Fruit fly (Drosophila melanogaster) whole organism: ENCODE results near the gene Pfdn4.

Source experiments
- CG8478 ChIP-seq: fragments of >200 bp; optimal IDR thresholded peaks from 2 replicates; lab custom pipeline; 2018; ENCODE audit warnings: inconsistent platforms
- Dll ChIP-seq: fragments of >200 bp; optimal IDR thresholded peaks from 2 replicates; lab custom pipeline; 2017
- EcR ChIP-seq, 2 experiments: fragments of >200 bp; optimal IDR thresholded peaks; 2 replicates each; lab custom pipeline; 2017; ENCODE audit warnings: missing biosample characterization in 2 of 2, missing genetic modification characterization in 2 of 2, missing genetic modification reagents in 2 of 2
- pan ChIP-seq: fragments of >200 bp; optimal IDR thresholded peaks from 2 replicates; lab custom pipeline; 2017
- psq ChIP-seq: fragments of >200 bp; optimal IDR thresholded peaks from 2 replicates; lab custom pipeline; 2017
- usp ChIP-seq: fragments of >200 bp; optimal IDR thresholded peaks from 2 replicates; lab custom pipeline; 2017; ENCODE audit warnings: missing biosample characterization, missing genetic modification characterization, mixed read lengths

Pfdn4 gene

DNA sequence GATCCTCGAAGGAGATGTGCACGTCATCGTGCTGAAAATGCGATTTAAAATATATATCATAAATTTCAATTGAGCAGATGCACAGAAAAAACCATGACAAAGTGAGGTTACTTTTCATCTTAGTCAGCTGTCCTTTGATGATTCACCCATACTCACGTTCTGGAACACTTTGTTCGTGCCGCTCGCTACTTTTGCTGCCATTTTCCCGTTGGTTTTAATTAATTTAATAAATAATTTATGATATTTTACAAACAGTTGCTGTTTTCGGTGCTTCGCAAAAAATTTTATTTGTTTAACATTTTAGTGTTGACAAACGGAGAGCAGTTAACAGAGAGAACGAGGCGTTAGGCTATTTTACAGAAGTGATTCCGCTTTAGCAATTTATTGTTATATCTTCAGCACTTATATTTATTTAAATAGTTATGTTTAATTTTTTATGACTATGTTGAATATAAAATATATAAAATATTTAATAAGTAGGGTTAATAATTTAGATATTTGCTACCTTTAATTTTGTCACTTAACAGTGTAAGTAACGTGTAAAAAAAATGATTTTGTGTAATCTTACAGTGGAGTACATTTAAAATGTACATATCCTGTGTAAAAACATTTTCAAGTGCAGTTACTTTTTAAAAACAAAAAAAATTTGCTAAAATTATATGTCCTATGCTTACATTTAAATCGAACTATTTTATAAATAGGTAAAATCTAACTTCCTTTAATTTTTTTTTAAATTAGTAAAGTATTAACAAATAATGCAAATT is at the start of gene Pfdn4:
Gene Pfdn4 (minus strand): TSS at position 265 of the 764 bp plus-strand sequence.
- TF ChIP-seq EcR (GFP tag; optimal IDR thresholded peaks at IDR 0.05; lab: Kevin White, UChicago) (no peak), pan (lab: Kevin White, UChicago) (no peak), CG8478 (lab: Kevin White, UChicago) (no peak), Dll (lab: Kevin White, UChicago) (no peak), usp (GFP tag; lab: Kevin White, UChicago) (no peak), psq (lab: Kevin White, UChicago) (no peak)

dm6 chr3L:5385762-5386161 is 18.0 kb upstream of the Pfdn4 start:
- TF ChIP-seq usp (GFP tag; lab: Kevin White, UChicago) (no peak), Dll (lab: Kevin White, UChicago) (no peak), pan (lab: Kevin White, UChicago) (no peak), psq (lab: Kevin White, UChicago) (no peak), EcR (GFP tag; optimal IDR thresholded peaks at IDR 0.05; lab: Kevin White, UChicago) (no peak), CG8478 (lab: Kevin White, UChicago) (no peak)

dm6 chr3L:5382721-5383120 is 14.9 kb upstream of the Pfdn4 start, which contains the start of gene Ir64a:
Gene Ir64a (minus strand): TSS chr3L:5382821.
- TF ChIP-seq usp (GFP tag; lab: Kevin White, UChicago) (no peak), Dll (lab: Kevin White, UChicago) (no peak), EcR (GFP tag; optimal IDR thresholded peaks at IDR 0.05; lab: Kevin White, UChicago) (no peak), pan (lab: Kevin White, UChicago) (no peak), psq (lab: Kevin White, UChicago) (no peak), CG8478 (lab: Kevin White, UChicago) (no peak)

- TF ChIP-seq pan (lab: Kevin White, UChicago) = no peak
- no peak for TF ChIP-seq CG8478 (lab: Kevin White, UChicago)
- TF ChIP-seq EcR (GFP tag; optimal IDR thresholded peaks at IDR 0.05; lab: Kevin White, UChicago) = no peak
- TF ChIP-seq psq (lab: Kevin White, UChicago) = no peak
These were observed 4.2 kb upstream of the Pfdn4 start for dm6 chr3L:5372052-5372451.

DNA sequence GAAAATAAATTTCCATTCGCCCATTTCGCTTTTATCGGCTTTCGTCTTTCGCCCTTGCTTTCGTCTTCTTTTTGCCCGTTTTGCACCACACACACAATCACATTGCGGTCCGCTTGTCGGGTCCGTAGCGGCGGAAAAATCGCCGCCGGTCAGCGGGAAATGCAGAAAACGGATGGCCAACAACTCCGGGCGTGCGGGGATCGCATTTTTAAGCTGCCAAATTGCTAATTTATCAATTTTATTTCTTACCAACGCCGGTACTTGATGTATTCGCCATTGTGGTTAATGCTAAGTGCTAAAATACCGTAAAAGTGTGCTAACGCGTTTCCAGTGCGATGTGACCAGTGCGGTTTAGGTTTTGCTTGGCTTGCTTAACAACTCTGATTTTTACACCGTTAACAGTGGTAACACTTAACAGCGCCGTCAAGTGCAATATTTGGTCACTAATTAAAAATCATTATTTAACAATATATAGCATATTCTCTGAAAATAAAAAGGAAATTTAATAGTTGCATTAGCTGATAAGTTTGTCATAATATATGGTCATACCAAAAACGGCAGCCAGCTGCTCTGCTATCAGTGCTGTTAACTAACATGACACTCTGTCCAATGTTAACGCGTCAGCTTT is 1.8 kb downstream of the Pfdn4 start, which contains the start of the genes Uev1A and Membrin:
Gene Uev1A (minus strand): TSS at position 346 of the 628 bp plus-strand sequence.
Gene Membrin (plus strand): TSS at position 576 of the 628 bp plus-strand sequence.
- no peak for TF ChIP-seq usp (GFP tag; lab: Kevin White, UChicago)
- TF ChIP-seq psq (lab: Kevin White, UChicago) = no peak
- TF ChIP-seq Dll (lab: Kevin White, UChicago) = no peak
- TF ChIP-seq pan (lab: Kevin White, UChicago) = no peak
- TF ChIP-seq EcR (GFP tag; optimal IDR thresholded peaks at IDR 0.05; lab: Kevin White, UChicago) = no peak
- no peak for TF ChIP-seq CG8478 (lab: Kevin White, UChicago)

DNA sequence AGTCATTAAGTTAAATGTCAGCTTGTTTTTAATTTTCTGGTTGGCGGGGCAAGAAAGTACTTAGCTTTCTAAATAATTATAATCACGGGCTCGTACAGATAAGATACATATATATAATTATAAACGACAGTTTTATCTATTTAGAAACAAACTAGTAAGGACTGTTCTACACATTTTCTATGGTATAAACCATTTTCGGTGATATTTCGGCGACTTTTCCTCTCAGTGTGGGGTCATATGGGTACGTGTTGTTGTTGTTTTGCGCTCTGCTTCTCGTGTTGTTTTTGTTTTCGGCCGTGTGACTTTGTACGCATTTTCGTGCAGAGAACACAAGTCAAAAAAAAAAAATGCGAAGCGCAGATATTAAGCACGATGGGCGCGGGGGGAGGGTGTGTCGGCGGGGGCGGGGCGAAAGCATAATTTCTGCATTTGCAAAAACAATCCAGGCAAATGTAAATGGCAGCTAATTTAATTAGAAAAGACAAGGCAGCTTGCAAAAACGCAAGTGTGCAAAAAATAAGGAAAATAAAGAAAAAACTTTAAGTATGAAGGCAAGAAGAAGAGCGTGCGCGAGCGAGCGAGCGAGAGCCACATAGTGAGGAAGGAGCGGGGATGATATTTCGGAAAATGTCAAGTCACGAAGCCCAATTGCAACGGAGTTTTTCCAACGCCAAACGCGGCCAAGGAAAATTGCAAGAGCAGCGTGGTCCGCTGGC is 2.5 kb downstream of the Pfdn4 start:
- TF ChIP-seq EcR (GFP tag; optimal IDR thresholded peaks at IDR 0.05; lab: Kevin White, UChicago) (no peak), Dll (lab: Kevin White, UChicago) (no peak), pan (lab: Kevin White, UChicago) (no peak), CG8478 (lab: Kevin White, UChicago) (no peak), usp (GFP tag; lab: Kevin White, UChicago) (no peak), psq (lab: Kevin White, UChicago) (no peak)

dm6 chr3L:5360039-5360988 is 7.5 kb downstream of the Pfdn4 start, which contains the start of gene Cyt-c1:
Gene Cyt-c1 (plus strand): TSS chr3L:5360211.
- TF ChIP-seq EcR (GFP tag; optimal IDR thresholded peaks at IDR 0.05; lab: Kevin White, UChicago) (no peak), psq (lab: Kevin White, UChicago) (no peak), Dll (lab: Kevin White, UChicago) (no peak), usp (GFP tag; lab: Kevin White, UChicago) (no peak), CG8478 (lab: Kevin White, UChicago) (no peak), pan (lab: Kevin White, UChicago) (no peak)

DNA sequence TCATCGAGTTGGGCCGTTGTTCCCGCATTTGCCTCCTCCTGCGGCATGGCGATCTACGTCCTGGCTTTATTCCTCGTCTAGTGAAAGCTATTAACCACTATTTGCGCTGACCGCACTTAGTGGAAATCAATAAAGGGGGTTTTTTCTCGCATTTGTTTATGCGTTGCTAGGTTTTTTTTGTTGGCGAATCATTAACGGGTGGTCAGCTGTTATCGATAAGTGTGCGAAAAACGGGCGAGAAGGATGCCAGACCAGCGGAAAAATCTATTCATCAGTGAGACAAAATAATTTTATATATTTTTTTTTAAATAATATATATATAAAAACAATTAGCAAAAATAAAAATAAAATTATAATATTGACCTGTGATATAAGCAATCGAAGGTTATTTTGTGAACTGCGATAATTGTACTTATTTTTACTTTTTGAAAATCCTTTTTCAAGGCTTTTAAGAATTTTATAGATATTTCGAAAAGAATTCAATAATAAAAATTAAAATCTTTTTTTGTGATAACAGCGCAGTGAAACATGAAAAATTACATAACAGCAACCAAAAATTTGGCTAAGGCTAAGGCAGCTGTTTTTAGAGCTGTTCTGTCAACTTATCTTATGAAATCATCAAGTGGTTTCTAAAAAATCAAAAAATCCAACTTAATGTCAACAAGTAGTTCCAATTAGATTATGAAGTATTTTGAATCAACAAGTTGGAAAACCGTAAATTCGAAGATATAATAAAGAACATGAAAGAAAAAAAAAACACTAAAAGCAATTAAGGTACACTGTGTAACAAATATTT is 8.4 kb downstream of the Pfdn4 start, which contains the start of gene Klp64D:
Gene Klp64D (minus strand): TSS at position 185 of the 796 bp plus-strand sequence.
- TF ChIP-seq usp (GFP tag; lab: Kevin White, UChicago) (no peak), EcR (GFP tag; optimal IDR thresholded peaks at IDR 0.05; lab: Kevin White, UChicago) (no peak), pan (lab: Kevin White, UChicago) (no peak), psq (lab: Kevin White, UChicago) (no peak), CG8478 (lab: Kevin White, UChicago) (no peak), Dll (lab: Kevin White, UChicago) (no peak)
